Fruit fly (Drosophila melanogaster) whole organism, embryonic: ENCODE data around the gene Tomosyn.
A peak's percentile ranks its signal among the peaks of the same experiment; 100 is the strongest.

Experiments used
- CG10321 ChIP-seq: fragments of 200-800 bp; sonication (Bioruptor generic); IDR thresholded peaks from 2 replicates; pipeline ENCODE4 v1.3.6; 2022; ENCODE audit warnings: missing biosample characterization, missing genetic modification characterization
- CG10543 ChIP-seq: fragments of 200-800 bp; sonication (Bioruptor generic); optimal IDR thresholded peaks from 3 replicates; lab custom pipeline; 2017; ENCODE audit warnings: missing biosample characterization, mild to moderate bottlenecking, missing genetic modification characterization, moderate library complexity
- CG10565 ChIP-seq: fragments of 200-800 bp; sonication (Bioruptor generic); optimal IDR thresholded peaks from 3 replicates; lab custom pipeline; 2016; ENCODE audit warnings: missing biosample characterization, mild to moderate bottlenecking, missing genetic modification characterization
- CG12659 ChIP-seq: fragments of 200-800 bp; sonication (Bioruptor generic); optimal IDR thresholded peaks from 3 replicates; lab custom pipeline; 2017; ENCODE audit warnings: mild to moderate bottlenecking, missing biosample characterization, missing genetic modification reagents, missing genetic modification characterization
- CG13296 ChIP-seq: fragments of 200-800 bp; sonication (Bioruptor generic); optimal IDR thresholded peaks from 3 replicates; lab custom pipeline; 2018; ENCODE audit warnings: missing biosample characterization, mild to moderate bottlenecking, missing genetic modification characterization
- CG13624 ChIP-seq: fragments of 200-800 bp; sonication (Bioruptor generic); optimal IDR thresholded peaks from 2 replicates; lab custom pipeline; 2016; ENCODE audit warnings: missing biosample characterization, missing genetic modification characterization
- CG15073 ChIP-seq: fragments of 200-800 bp; sonication (Bioruptor generic); optimal IDR thresholded peaks from 2 replicates; lab custom pipeline; 2016; ENCODE audit warnings: missing biosample characterization, missing genetic modification characterization
- CG15479 ChIP-seq: fragments of 200-800 bp; sonication (Bioruptor generic); optimal IDR thresholded peaks from 3 replicates; lab custom pipeline; 2019; ENCODE audit warnings: missing biosample characterization, mild to moderate bottlenecking, missing genetic modification characterization, moderate library complexity
- CG17186 ChIP-seq: fragments of 200-800 bp; sonication (Bioruptor generic); optimal IDR thresholded peaks from 3 replicates; lab custom pipeline; 2017; ENCODE audit warnings: missing biosample characterization, missing genetic modification reagents, missing genetic modification characterization
- CG17802 ChIP-seq: fragments of 200-800 bp; sonication (Bioruptor generic); optimal IDR thresholded peaks from 2 replicates; lab custom pipeline; 2018; ENCODE audit warnings: missing biosample characterization, mild to moderate bottlenecking, missing genetic modification characterization, moderate library complexity
- CG17912 ChIP-seq: fragments of 200-800 bp; sonication (Bioruptor generic); optimal IDR thresholded peaks from 2 replicates; lab custom pipeline; 2018; ENCODE audit warnings: missing biosample characterization, mild to moderate bottlenecking, missing genetic modification characterization
- CG18011 ChIP-seq: fragments of 200-800 bp; sonication (Bioruptor generic); optimal IDR thresholded peaks from 2 replicates; lab custom pipeline; 2017; ENCODE audit warnings: missing biosample characterization, missing genetic modification characterization, mild to moderate bottlenecking, moderate library complexity, missing genotype
- CG32767 ChIP-seq: fragments of 200-800 bp; sonication (Bioruptor generic); IDR thresholded peaks from 2 replicates; pipeline ENCODE4 v1.3.6; 2022; ENCODE audit warnings: missing biosample characterization, missing genetic modification characterization
- CG33213 ChIP-seq: fragments of 200-800 bp; sonication (Bioruptor generic); optimal IDR thresholded peaks from 3 replicates; lab custom pipeline; 2016; ENCODE audit warnings: missing biosample characterization, missing genetic modification characterization
- CG4360 ChIP-seq: fragments of 200-800 bp; sonication (Bioruptor generic); IDR thresholded peaks from 2 replicates; pipeline ENCODE4 v1.3.6; 2022; ENCODE audit warnings: missing biosample characterization, missing genetic modification characterization
- CG4854 ChIP-seq: fragments of 200-800 bp; sonication (Bioruptor generic); optimal IDR thresholded peaks from 2 replicates; lab custom pipeline; 2016; ENCODE audit warnings: missing biosample characterization, missing genetic modification characterization, inconsistent platforms
- CG8290 ChIP-seq, 3 experiments: fragments of 200-800 bp; sonication (Bioruptor generic); optimal IDR thresholded peaks; 2 replicates each; lab custom pipeline; 2016 to 2019; ENCODE audit warnings: missing biosample characterization in 3 of 3, missing genetic modification characterization in 3 of 3, mild to moderate bottlenecking in 2 of 3, moderate library complexity in 1 of 3
- CG8924 ChIP-seq: fragments of 200-800 bp; optimal IDR thresholded peaks from 3 replicates; lab custom pipeline; 2019; ENCODE audit warnings: missing biosample characterization, mild to moderate bottlenecking, missing genetic modification characterization, moderate library complexity
- CG9215 ChIP-seq: fragments of 200-800 bp; sonication (Bioruptor generic); IDR thresholded peaks from 2 replicates; pipeline ENCODE4 v1.3.6; 2022; ENCODE audit warnings: missing biosample characterization, missing genetic modification characterization
- CG9609 ChIP-seq: fragments of 200-800 bp; sonication (Bioruptor generic); optimal IDR thresholded peaks from 3 replicates; lab custom pipeline; 2016; ENCODE audit warnings: missing biosample characterization, missing genetic modification characterization
- E2f1 ChIP-seq: fragments of 200-800 bp; sonication (Bioruptor generic); IDR thresholded peaks from 2 replicates; pipeline ENCODE4 v1.3.6; 2022; ENCODE audit warnings: missing biosample characterization, missing genetic modification characterization
- Hr51 ChIP-seq, 2 experiments: fragments of 200-800 bp; sonication (Bioruptor generic); optimal IDR thresholded peaks; 2 replicates in 1 of 2; 3 replicates in 1 of 2; lab custom pipeline; 2016 to 2018; ENCODE audit warnings: missing biosample characterization in 2 of 2, missing genetic modification characterization in 2 of 2, mild to moderate bottlenecking in 1 of 2, moderate library complexity in 1 of 2
- Hsf ChIP-seq: fragments of 200-800 bp; sonication (Bioruptor generic); optimal IDR thresholded peaks from 3 replicates; lab custom pipeline; 2016; ENCODE audit warnings: missing biosample characterization, missing genetic modification characterization
- MBD-R2 ChIP-seq: fragments of 200-800 bp; sonication (Bioruptor generic); IDR thresholded peaks from 2 replicates; pipeline ENCODE4 v1.3.6; 2022; ENCODE audit warnings: missing biosample characterization, missing genetic modification characterization
- Mes4 ChIP-seq: fragments of 200-800 bp; sonication (Bioruptor generic); optimal IDR thresholded peaks from 2 replicates; lab custom pipeline; 2016; ENCODE audit warnings: missing biosample characterization, missing genetic modification characterization
- NFAT ChIP-seq: fragments of 200-800 bp; sonication (Bioruptor generic); IDR thresholded peaks from 2 replicates; pipeline ENCODE4 v1.3.6; 2022; ENCODE audit warnings: missing biosample characterization, missing genetic modification characterization
- Scr ChIP-seq: fragments of 200-800 bp; sonication (Bioruptor generic); IDR thresholded peaks from 2 replicates; pipeline ENCODE4 v1.3.6; 2022; ENCODE audit warnings: missing biosample characterization, missing genetic modification characterization; ENCODE audit not compliant: partially characterized antibody
- Six4 ChIP-seq: fragments of 200-800 bp; sonication (Bioruptor generic); optimal IDR thresholded peaks from 2 replicates; lab custom pipeline; 2016; ENCODE audit warnings: missing biosample characterization, missing genetic modification characterization
- Sry-β ChIP-seq: fragments of 200-800 bp; sonication (Bioruptor generic); optimal IDR thresholded peaks from 2 replicates; lab custom pipeline; 2018; ENCODE audit warnings: missing biosample characterization, mild to moderate bottlenecking, missing genetic modification characterization, moderate library complexity
- TFAM ChIP-seq: fragments of 200-800 bp; sonication (Bioruptor generic); optimal IDR thresholded peaks from 2 replicates; lab custom pipeline; 2017; ENCODE audit warnings: missing biosample characterization, missing genetic modification characterization, inconsistent platforms
- YL-1 ChIP-seq: fragments of 200-800 bp; sonication (Bioruptor generic); optimal IDR thresholded peaks from 3 replicates; lab custom pipeline; 2017; ENCODE audit warnings: missing biosample characterization, mild to moderate bottlenecking, missing genetic modification characterization
- aop ChIP-seq: fragments of 200-800 bp; sonication (Bioruptor generic); IDR thresholded peaks from 2 replicates; pipeline ENCODE4 v1.3.6; 2022; ENCODE audit warnings: missing biosample characterization, missing genetic modification characterization
- az2 ChIP-seq: fragments of 200-800 bp; sonication (Bioruptor generic); optimal IDR thresholded peaks from 3 replicates; lab custom pipeline; 2016; ENCODE audit warnings: missing biosample characterization, missing genetic modification characterization
- bigmax ChIP-seq: fragments of 200-800 bp; sonication (Bioruptor generic); optimal IDR thresholded peaks from 2 replicates; lab custom pipeline; 2018; ENCODE audit warnings: missing biosample characterization, mild to moderate bottlenecking, missing genetic modification characterization
- dan ChIP-seq: fragments of 200-800 bp; sonication (Bioruptor generic); IDR thresholded peaks from 2 replicates; pipeline ENCODE4 v1.3.6; 2022; ENCODE audit warnings: missing biosample characterization, missing genetic modification characterization
- inv ChIP-seq: fragments of 200-800 bp; sonication (Bioruptor generic); IDR thresholded peaks from 2 replicates; pipeline ENCODE4 v1.3.6; 2022; ENCODE audit warnings: missing biosample characterization, missing genetic modification characterization; ENCODE audit not compliant: partially characterized antibody
- klu ChIP-seq: fragments of 200-800 bp; sonication (Bioruptor generic); IDR thresholded peaks from 2 replicates; pipeline ENCODE4 v1.3.6; 2022; ENCODE audit warnings: missing biosample characterization, missing genetic modification characterization
- lilli ChIP-seq: fragments of 200-800 bp; sonication (Bioruptor generic); optimal IDR thresholded peaks from 3 replicates; lab custom pipeline; 2016; ENCODE audit warnings: missing biosample characterization, missing genetic modification characterization
- lov ChIP-seq, 2 experiments: fragments of 200-800 bp in 1 of 2; fragments of >200 bp in 1 of 2; sonication (Bioruptor generic) in 1 of 2; IDR thresholded peaks in 1 of 2; optimal IDR thresholded peaks in 1 of 2; 2 replicates in 1 of 2; 3 replicates in 1 of 2; pipeline versions ENCODE4 v1.3.6 to Lab custom; 2017 to 2022; ENCODE audit warnings: missing biosample characterization in 1 of 2, missing genetic modification characterization in 1 of 2
- luna ChIP-seq: fragments of 200-800 bp; sonication (Bioruptor generic); optimal IDR thresholded peaks from 2 replicates; lab custom pipeline; 2016; ENCODE audit warnings: missing biosample characterization, missing genetic modification characterization
- pan ChIP-seq, 4 experiments: fragments of >200 bp in 3 of 4; fragments of 200-800 bp in 1 of 4; sonication (Bioruptor generic) in 1 of 4; optimal IDR thresholded peaks in 3 of 4; IDR thresholded peaks in 1 of 4; 2 replicates each; pipeline versions ENCODE4 v1.3.6 to Lab custom; 2017 to 2022; ENCODE audit warnings: missing biosample characterization in 2 of 4, missing genetic modification characterization in 2 of 4, mixed read lengths in 1 of 4
- pum ChIP-seq: fragments of 200-800 bp; sonication (Bioruptor generic); optimal IDR thresholded peaks from 2 replicates; lab custom pipeline; 2016; ENCODE audit warnings: missing biosample characterization, missing genetic modification characterization
- seq ChIP-seq: fragments of 200-800 bp; sonication (Bioruptor generic); IDR thresholded peaks from 2 replicates; pipeline ENCODE4 v1.3.6; 2022; ENCODE audit warnings: missing biosample characterization, missing genetic modification characterization
- sna ChIP-seq: fragments of 200-800 bp; sonication (Bioruptor generic); IDR thresholded peaks from 2 replicates; pipeline ENCODE4 v1.3.6; 2022; ENCODE audit warnings: missing biosample characterization, missing genetic modification characterization; ENCODE audit not compliant: partially characterized antibody
- so ChIP-seq: fragments of 200-800 bp; sonication (Bioruptor generic); IDR thresholded peaks from 3 replicates; pipeline ENCODE4 v1.3.6; 2022; ENCODE audit warnings: missing biosample characterization, missing genetic modification characterization
- sqz ChIP-seq: fragments of 200-800 bp; sonication (Bioruptor generic); optimal IDR thresholded peaks from 3 replicates; lab custom pipeline; 2018; ENCODE audit warnings: missing biosample characterization, mild to moderate bottlenecking, missing genetic modification characterization
- sug ChIP-seq: fragments of 200-800 bp; optimal IDR thresholded peaks from 2 replicates; lab custom pipeline; 2019; ENCODE audit warnings: missing biosample characterization, mild to moderate bottlenecking, missing genetic modification characterization, moderate library complexity
- toy ChIP-seq: fragments of 200-800 bp; sonication (Bioruptor generic); IDR thresholded peaks from 2 replicates; pipeline ENCODE4 v1.3.6; 2022; ENCODE audit warnings: missing biosample characterization, missing genetic modification characterization
- usp ChIP-seq: fragments of >200 bp; optimal IDR thresholded peaks from 2 replicates; lab custom pipeline; 2017; ENCODE audit warnings: missing biosample characterization, missing genetic modification characterization

The Tomosyn gene

dm6 chrX:12660030-12660630 lies 28.7 kb downstream of the Tomosyn start (continued):
- no peak for TF ChIP-seq CG13624
- TF ChIP-seq so: no peak
- no peak for TF ChIP-seq CG10321
- 0 out of 2 replicates have a peak, but pooled peaks have one; percentile 9 for TF ChIP-seq CG4360
- TF ChIP-seq toy: no peak
- no peak for TF ChIP-seq pan (optimal IDR thresholded peaks at IDR 0.05; lab: Kevin White, UChicago)
- TF ChIP-seq pan (GFP tag; optimal IDR thresholded peaks at IDR 0.05 in 1 of 2, IDR thresholded peaks at IDR 0.05 in 1 of 2): no peak
- no peak for TF ChIP-seq CG17912 (GFP tag; lab: Kevin White, UChicago)
- TF ChIP-seq Hsf (GFP tag; lab: Kevin White, UChicago): no peak
- TF ChIP-seq CG12659: no peak
- TF ChIP-seq luna (GFP tag; lab: Kevin White, UChicago): no peak
- TF ChIP-seq seq (GFP tag; lab: Robert Waterston, UW): no peak
- TF ChIP-seq pum: no peak
- TF ChIP-seq CG18011 (GFP tag; lab: Kevin White, UChicago): no peak
- TF ChIP-seq CG33213 (GFP tag; lab: Kevin White, UChicago): no peak
- TF ChIP-seq az2 (GFP tag; lab: Kevin White, UChicago): no peak
- TF ChIP-seq Six4: no peak
- no peak for TF ChIP-seq CG13296 (GFP tag; lab: Kevin White, UChicago)
- TF ChIP-seq CG15073: no peak
- TF ChIP-seq CG8290 (GFP tag; optimal IDR thresholded peaks at IDR 0.05; lab: Kevin White, UChicago): no peak
- TF ChIP-seq CG8290 (tag; optimal IDR thresholded peaks at IDR 0.05; lab: Kevin White, UChicago): peak; percentile 3 to 4
- no peak for TF ChIP-seq lilli (GFP tag; lab: Kevin White, UChicago)
- no peak for TF ChIP-seq klu
- no peak for TF ChIP-seq MBD-R2 (GFP tag; lab: Robert Waterston, UW)
- peak; percentile 18 for TF ChIP-seq CG10543 (GFP tag; lab: Kevin White, UChicago)
- no peak for TF ChIP-seq Mes4 (GFP tag; lab: Kevin White, UChicago)
- TF ChIP-seq inv (GFP tag; lab: Robert Waterston, UW): no peak
- no peak for TF ChIP-seq CG9609 (GFP tag; lab: Kevin White, UChicago)
- no peak for TF ChIP-seq CG10565 (GFP tag; lab: Kevin White, UChicago)
- TF ChIP-seq CG17802 (tag; lab: Kevin White, UChicago): no peak
- peak; percentile 34 for TF ChIP-seq sqz
- TF ChIP-seq Scr: no peak
- peak; percentile 34 for TF ChIP-seq sug (tag; lab: Kevin White, UChicago)
- TF ChIP-seq Hr51 (GFP tag; optimal IDR thresholded peaks at IDR 0.05; lab: Kevin White, UChicago): no peak
- no peak for TF ChIP-seq dan
- TF ChIP-seq CG17186 (GFP tag; lab: Kevin White, UChicago): no peak
- no peak for TF ChIP-seq bigmax (GFP tag; lab: Kevin White, UChicago)
- TF ChIP-seq YL-1: no peak
- no peak for TF ChIP-seq CG4854 (GFP tag; lab: Kevin White, UChicago)
- no peak for TF ChIP-seq sna (GFP tag; lab: Robert Waterston, UW)
- TF ChIP-seq usp: no peak
- peak; percentile 98 for TF ChIP-seq CG15479 (GFP tag; lab: Kevin White, UChicago)
- TF ChIP-seq E2f1 (GFP tag; lab: Robert Waterston, UW): no peak
- TF ChIP-seq CG9215 (GFP tag; lab: Robert Waterston, UW): no peak
- TF ChIP-seq lov (optimal IDR thresholded peaks at IDR 0.05; lab: Kevin White, UChicago): no peak
- TF ChIP-seq lov (GFP tag; IDR thresholded peaks at IDR 0.05; lab: Robert Waterston, UW): no peak
- no peak for TF ChIP-seq NFAT (GFP tag; lab: Robert Waterston, UW)
- TF ChIP-seq aop: no peak
- TF ChIP-seq TFAM (GFP tag; lab: Kevin White, UChicago): no peak
- no peak for TF ChIP-seq Sry-β
- TF ChIP-seq CG32767 (GFP tag; lab: Robert Waterston, UW): no peak
- TF ChIP-seq CG8924 (tag; lab: Kevin White, UChicago): peak; percentile 47
